Fruit fly (Drosophila melanogaster) ovary, adult (tissue): ENCODE data around the gene CG8010.

Source experiments
- CG17801 ChIP-seq: fragments of 200-800 bp; optimal IDR thresholded peaks from 2 replicates; lab custom pipeline; 2019; ENCODE audit warnings: missing biosample characterization, mild to moderate bottlenecking, missing genetic modification characterization, moderate library complexity; ENCODE audit not compliant: partially characterized antibody

The CG8010 gene

DNA sequence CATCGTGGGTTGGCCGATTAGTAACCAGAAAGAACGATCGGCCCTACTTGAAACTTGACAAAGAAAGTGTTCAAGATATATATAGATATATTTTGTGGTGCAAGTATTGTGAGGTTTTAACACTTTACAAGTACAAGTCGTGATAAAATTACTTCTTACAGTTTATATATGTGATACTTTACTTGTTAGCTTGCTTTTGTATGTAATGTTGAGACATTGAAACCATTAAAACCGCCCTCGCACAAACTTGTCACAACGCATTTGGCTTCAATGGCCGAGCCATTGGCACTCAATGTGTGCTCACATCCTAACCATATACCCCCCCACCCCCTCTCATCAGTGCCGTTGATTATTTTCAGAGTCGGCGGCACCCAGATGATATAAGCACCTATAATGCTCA lies 26.3 kb upstream of the CG8010 start:
- TF ChIP-seq CG17801 (GFP tag; lab: Kevin White, UChicago) = no peak

DNA sequence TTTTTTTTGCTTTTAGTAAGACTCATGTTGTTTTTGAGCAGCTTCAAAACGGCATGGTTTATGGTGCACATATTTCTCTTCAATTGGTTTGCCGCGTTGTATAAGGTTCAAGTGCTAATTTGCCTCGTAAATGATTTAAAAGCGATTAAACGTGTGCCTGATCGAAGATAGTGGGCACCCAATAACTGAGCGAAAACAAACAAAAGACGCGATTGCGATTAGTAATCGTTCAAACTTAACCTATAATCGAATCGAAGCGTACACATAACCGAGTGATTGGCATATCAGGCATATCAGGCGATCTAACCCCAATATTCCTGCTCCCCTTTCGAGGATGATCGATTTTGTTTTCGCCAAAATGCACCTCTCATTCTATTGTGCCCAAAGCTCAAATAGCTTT lies 25.3 kb upstream of the CG8010 start:
- no peak for TF ChIP-seq CG17801 (GFP tag; lab: Kevin White, UChicago)

DNA sequence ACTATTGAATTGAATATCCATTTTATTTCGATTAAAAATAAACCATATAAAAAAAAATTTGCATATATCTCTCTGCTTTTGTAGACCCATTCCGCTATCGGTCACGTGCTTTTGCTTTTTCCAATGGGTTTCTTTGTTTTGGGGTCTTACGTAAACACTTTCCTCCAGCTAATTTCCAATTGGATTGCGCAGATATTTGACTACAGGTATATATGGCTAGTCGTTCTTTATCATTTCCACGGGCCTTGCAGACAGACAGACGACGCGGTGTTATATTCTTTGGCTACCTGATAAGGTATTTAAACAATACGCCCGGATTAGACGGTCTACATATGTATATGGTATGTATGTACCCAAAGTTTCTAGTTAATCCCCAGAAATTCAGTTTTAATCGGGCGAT lies 24.6 kb upstream of the CG8010 start:
- TF ChIP-seq CG17801 (GFP tag; lab: Kevin White, UChicago) = no peak

DNA sequence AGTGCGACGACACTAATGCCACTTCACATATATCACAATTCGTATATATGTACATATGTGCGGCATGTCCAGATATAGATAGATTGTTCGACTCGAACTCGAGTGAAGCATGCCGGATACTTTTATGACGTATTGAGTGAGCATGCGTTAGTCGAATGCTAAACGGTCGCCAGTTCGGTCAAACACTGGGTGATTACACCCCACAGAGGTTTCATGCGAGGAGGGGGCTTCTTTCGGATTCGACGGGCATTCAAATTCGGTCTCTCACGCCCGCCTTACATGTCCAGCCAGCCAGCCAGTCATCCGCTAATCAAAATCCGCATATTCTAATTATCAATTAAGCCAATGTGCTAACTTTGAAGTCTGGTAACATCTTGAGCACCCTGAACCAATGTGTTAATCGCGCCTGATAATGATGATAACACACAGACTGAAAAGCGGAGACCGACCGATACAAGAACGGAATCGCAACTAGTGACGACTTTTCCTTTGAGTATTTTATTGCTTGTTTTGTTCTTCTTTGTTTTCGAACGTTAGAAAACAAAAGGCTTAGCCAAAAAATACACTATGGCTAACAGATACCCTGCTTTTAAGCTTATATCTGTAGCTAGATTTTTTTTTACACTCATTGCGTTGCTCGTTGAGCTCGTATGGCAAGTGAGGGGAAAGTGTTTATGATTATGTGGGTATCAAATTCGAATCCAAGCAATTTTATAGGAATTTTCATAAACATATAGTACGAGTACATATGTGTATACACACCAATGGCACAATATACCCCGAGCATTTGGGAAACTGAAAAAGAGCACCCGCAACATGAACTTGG lies 23.3 kb upstream of the CG8010 start:
- TF ChIP-seq CG17801 (GFP tag; lab: Kevin White, UChicago) = no peak

DNA sequence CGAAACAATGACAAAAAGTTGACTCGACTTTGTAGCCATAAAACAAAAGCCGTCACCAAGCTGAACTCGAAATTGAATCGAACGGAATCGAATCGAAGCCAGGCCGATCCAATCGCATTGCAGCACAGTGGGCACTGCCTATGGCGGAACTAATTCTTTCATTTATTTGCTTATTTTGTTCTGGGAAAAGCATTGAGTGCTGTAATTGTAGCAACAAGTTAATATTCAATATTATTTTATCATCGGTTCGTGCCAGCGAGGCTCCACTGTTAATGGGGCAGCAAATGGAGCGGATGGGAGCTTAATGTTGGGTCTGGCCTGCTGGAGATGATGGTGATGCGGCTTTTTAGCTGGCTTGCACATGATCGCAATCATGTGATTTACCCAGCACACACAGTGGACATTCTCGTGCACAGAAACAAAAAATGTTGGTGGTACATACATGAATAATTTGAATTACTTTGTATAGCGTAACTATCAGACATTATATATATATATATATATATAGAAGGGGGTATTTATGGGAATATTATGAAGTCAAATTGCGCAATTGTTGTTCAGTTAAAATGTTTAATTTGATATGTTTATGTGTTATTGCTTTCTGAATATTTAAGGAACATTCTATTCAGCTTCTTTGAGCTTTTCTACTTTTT lies 20.7 kb upstream of the CG8010 start:
- TF ChIP-seq CG17801 (GFP tag; lab: Kevin White, UChicago) = peak; percentile 90

DNA sequence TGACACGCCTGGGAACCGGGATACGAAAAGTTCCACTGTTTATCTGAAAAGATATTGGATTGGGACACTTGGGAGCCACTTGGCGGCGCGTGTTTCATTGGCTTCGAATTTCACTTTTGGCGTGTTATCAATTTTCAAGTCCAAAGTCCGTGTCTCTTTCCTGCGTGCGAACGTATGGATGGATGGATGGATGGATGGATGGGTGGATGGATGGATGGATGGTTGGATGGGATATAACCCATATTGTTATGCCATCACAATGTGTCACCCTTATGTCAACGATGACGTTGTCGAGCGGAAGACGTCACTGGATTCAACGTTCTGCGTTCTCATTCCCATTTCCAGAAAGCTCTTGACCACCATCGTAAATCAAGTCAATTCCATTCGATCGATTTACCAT lies 19.1 kb upstream of the CG8010 start:
- no peak for TF ChIP-seq CG17801 (GFP tag; lab: Kevin White, UChicago)

DNA sequence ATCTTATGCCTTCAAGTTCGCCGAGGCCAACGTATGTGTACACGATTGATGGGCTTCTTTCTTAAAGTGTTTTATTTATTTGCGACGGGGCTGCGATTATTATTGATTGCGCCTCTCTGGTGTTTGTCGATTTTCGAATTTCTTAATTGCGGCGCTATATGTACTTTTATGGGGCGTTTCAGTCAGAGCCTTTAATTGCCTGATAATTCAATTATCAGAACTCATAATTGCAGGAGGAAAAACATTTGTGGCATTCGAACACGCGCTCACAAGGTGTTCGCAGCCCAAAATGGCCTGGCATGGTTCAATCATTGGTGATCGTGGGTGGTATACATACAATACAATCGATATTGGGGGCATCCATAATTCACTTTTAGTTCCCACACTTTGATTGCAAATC lies 17.5 kb upstream of the CG8010 start:
- no peak for TF ChIP-seq CG17801 (GFP tag; lab: Kevin White, UChicago)

DNA sequence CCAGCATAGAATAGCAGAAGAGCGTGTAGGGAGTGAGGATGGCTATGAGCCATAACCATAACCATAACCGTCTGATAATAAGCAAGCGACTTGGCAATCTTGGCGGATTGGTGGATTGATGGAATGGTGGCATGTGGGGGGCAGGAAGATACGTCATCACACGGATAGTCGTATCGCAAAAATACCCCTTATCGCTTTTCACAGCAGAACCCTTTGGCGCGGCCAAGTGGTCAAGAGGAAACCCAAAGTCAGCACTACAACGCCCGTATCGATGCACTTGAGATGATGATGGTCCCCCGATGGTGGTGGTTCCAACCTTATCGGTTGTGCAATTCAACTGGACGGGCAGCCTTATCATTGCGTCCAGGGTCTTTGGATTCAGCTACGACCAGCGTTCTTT lies 16.7 kb upstream of the CG8010 start:
- TF ChIP-seq CG17801 (GFP tag; lab: Kevin White, UChicago) = no peak

DNA sequence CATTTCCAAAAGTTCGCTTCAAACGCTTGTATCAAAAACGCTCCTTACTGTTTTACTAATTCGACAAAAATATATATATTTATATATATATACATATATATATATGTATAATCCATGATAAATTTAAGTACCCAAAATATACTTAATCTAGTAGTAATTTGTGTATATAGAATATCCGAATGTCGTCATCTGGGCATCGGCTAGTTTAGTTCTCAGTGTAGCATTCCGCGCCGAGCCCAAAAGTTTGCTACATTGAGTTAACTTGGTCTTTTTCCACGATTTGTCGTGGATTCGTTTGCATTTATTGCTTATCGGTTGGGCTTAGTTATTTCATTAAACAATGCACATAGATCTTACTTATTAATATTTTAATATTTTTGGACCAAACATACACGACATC lies 12.6 kb upstream of the CG8010 start:
- no peak for TF ChIP-seq CG17801 (GFP tag; lab: Kevin White, UChicago)

DNA sequence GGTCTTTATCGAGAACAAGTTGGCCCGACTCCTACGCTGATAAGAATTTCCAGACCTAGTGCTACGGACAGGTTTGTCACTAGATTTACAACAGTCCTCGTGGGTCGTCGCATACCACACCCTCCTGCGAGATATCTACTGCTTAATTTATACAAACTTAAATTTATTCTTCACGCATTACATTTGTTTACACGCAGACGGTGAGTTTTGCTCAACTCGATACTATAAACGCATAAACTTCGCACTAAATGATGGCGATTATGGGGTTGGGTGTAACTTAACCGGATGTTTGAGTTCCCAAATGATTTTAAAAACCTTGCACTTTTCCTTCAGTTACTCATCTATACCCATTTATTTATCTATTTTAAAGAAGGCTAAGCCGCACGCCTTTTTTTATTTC lies 12.0 kb upstream of the CG8010 start:
- no peak for TF ChIP-seq CG17801 (GFP tag; lab: Kevin White, UChicago)

DNA sequence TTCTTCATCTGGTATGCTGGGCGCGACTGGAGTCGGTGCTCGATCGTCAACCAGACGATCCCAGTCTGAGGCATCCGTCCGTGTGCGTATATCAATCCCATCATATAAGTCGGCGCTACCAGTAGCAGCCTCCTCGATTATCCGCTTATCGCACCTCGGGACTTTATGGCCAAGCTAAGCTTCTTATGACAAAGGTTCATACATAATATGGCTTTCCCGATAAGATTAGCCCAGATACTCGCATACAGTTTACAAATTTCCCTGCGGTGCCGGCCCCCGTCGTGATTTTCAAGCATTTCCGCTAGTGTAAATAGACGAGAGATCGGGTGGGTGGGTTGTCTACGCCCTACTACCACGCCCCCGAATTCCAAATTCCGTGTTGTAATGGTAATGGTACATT lies 11.6 kb upstream of the CG8010 start, which contains the start of gene CG8028:
TSS of gene CG8028 (minus strand) at position 101 of the 400 bp plus-strand sequence.
- TF ChIP-seq CG17801 (GFP tag; lab: Kevin White, UChicago) = no peak

DNA sequence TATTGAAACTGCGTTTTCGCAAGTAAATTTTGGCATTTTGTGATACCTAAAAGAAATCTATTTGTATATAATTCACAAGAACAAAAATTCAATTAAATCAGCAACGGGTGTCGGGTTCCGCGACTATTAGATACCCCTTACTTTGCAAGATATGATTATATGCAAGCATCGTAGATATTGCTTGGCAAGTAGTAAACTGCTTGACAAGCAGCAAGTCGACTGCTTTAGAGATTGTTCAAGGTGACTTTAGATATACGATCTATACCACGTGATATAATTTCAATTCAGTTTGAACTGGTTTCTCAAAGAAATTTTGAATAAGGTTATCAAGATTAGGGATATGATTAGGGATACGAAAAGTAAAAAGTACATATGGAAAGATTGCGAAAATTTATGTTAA lies 9.7 kb upstream of the CG8010 start:
- no peak for TF ChIP-seq CG17801 (GFP tag; lab: Kevin White, UChicago)

DNA sequence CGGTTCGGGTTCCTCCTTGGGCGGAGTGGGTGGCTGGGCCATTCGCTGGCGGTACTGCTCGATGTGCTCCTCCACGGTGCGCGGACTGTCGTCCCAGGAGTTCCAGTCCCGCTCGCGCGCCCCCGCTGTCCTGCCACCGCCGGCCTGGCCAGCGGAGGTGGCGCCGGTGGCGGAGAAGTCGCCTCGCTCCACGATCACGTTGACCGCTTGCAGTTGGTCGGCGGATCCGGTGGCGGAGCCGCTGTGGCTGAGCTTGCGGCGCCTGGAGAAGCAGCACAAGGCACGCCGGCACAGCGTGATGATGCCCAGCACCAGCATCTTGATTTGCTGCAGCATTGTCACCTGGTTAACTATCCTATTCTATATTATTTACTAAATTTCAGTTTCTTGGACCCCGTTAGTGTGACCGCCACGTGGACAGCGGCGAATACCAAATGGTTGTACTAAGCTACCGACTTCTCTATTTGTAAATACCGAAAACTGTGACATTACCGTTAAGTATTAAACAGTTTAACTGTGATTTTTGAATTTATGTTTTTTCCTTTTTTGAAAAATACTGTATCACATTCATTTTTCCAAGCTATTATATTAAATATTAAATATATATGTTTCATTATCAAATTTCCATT lies 7.9 kb upstream of the CG8010 start, which contains the start of the genes CG32537 and CG32536:
TSS of gene CG32537 (minus strand) at position 51 of the 629 bp plus-strand sequence.
TSS of gene CG32536 (minus strand) at position 410 of the 629 bp plus-strand sequence.
- TF ChIP-seq CG17801 (GFP tag; lab: Kevin White, UChicago) = no peak

DNA sequence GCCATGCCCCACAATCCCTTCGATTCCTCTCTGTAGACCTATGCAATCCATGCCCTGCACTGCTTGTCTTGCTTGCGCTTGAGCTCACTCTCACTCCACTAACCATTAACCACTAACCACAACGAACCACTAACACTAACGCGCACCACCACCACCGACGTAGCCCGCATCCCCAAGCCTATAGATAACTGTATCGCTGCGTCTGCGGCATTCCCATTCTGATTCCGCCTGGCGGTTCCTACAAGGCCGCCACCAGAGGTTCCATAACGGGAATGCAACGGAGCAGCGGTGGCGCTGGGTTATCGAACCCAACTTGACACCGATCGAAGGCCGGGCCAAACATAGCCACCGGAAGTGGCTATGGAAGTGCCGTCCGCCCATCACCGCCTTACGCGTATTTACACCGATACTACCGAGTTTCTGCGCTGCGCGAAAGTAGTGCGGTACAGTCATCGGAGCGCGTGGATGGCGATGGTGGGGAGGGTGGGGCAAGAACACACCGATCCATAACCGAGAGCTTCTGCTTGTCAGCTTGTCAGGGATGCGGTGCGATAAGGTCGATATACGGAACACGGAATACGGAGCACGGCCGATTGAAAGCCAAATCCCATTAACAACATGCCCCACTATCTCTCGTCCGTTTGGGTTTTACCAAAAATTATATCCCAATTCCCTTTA lies 2.8 kb downstream of the CG8010 start:
- no peak for TF ChIP-seq CG17801 (GFP tag; lab: Kevin White, UChicago)

DNA sequence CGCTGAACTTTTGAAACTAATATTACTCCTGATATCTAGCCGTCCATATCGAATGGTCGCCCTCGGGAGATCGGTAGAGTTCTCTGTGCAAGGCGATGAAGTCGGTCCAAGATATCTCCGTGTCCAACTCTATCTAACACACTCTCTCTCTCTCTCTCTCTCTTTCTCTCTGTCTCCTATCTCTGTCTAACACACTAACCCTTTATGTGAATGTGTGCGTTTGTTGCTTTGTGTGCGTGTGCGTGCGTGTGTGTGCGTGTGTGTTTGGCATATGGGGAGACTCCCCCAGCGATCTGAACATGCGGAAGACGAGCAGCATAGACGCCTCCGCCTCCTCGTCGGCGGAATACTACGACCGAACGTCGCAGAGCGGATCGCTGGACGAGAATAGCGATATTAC lies 4.3 kb downstream of the CG8010 start:
- no peak for TF ChIP-seq CG17801 (GFP tag; lab: Kevin White, UChicago)
